Fruit fly (Drosophila melanogaster): ENCODE results near the gene Galphaf.

The Galphaf gene

DNA sequence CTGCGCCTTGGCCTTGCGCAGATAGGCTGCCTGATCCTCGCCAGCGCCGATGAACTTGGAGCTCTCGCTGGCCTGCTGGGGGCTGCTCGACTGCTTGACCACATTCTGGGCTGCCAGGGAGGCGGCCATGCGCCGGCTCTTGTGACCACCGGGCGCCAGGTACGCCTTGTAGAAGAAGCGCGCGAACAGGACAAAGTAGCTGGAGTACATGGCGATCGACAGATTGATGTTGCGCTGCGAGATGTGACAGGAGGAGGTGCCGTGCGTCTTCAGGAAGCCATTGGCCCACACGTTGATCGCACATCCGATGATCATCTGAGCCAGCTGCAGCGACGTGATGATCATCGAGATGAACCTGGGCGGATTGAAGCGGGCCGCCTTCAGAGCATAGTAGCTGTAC lies 17.7 kb downstream of the Galphaf start (continued):
- TF ChIP-seq cato (GFP tag; optimal IDR thresholded peaks at IDR 0.05; ENCODE audit: borderline replicate concordance) (no peak), CG11695 (GFP tag; IDR thresholded peaks at IDR 0.05) (no peak), ranshi (GFP tag; IDR thresholded peaks at IDR 0.05) (no peak), Xbp1 (GFP tag; optimal IDR thresholded peaks at IDR 0.05) (no peak), Vsx1 (GFP tag; optimal IDR thresholded peaks at IDR 0.05) (no peak), Ets65A (GFP tag) (peak; percentile 68), CG18476 (GFP tag; optimal IDR thresholded peaks at IDR 0.05) (no peak), CG17359 (tag; optimal IDR thresholded peaks at IDR 0.05) (no peak), pita (GFP tag; optimal IDR thresholded peaks at IDR 0.05) (no peak), CG16863 (GFP tag; optimal IDR thresholded peaks at IDR 0.05) (no peak)

dm6 chr3L:16647578-16648113 lies 20.1 kb downstream of the Galphaf start, which contains the start of gene Abl:
TSS of gene Abl (minus strand) at chr3L:16647882.
- TF ChIP-seq ken (GFP tag; IDR thresholded peaks at IDR 0.05) = peak; percentile 56; the same call in 2 of the 3 replicates
- TF ChIP-seq CG7786 (GFP tag; optimal IDR thresholded peaks at IDR 0.05) = peak; percentile 65
- no peak for TF ChIP-seq Doc2 (GFP tag; IDR thresholded peaks at IDR 0.05)
- TF ChIP-seq Ada2b (GFP tag; IDR thresholded peaks at IDR 0.05) = no peak
- TF ChIP-seq kah (GFP tag; optimal IDR thresholded peaks at IDR 0.05) = no peak
- TF ChIP-seq TFAM (GFP tag; optimal IDR thresholded peaks at IDR 0.05) = no peak
- TF ChIP-seq sug (tag; optimal IDR thresholded peaks at IDR 0.05) = peak; percentile 65
- TF ChIP-seq maf-S (GFP tag; optimal IDR thresholded peaks at IDR 0.05) = peak; percentile 77
- peak; percentile 13 for TF ChIP-seq org-1 (GFP tag; optimal IDR thresholded peaks at IDR 0.05)
- peak; percentile 83 for TF ChIP-seq CG12769 (tag; optimal IDR thresholded peaks at IDR 0.05)
- TF ChIP-seq CG17912 (GFP tag; optimal IDR thresholded peaks at IDR 0.05) = peak; percentile 58
- peak; percentile 91 for TF ChIP-seq Bgb (GFP tag; IDR thresholded peaks at IDR 0.05; ENCODE audit: partially characterized antibody)
- no peak for TF ChIP-seq GATAe (GFP tag; conservative IDR thresholded peaks at IDR 0.05)
- TF ChIP-seq CG14667 (GFP tag; IDR thresholded peaks at IDR 0.05) = no peak
- peak; percentile 40 for TF ChIP-seq Meics (GFP tag; optimal IDR thresholded peaks at IDR 0.05)
- peak; percentile 11 for TF ChIP-seq az2 (GFP tag; optimal IDR thresholded peaks at IDR 0.05)
- TF ChIP-seq CG15479 (GFP tag; optimal IDR thresholded peaks at IDR 0.05) = no peak
- no peak for TF ChIP-seq h (optimal IDR thresholded peaks at IDR 0.05)
- peak; percentile 34 for TF ChIP-seq CG34376 (GFP tag; optimal IDR thresholded peaks at IDR 0.05)
- TF ChIP-seq row (GFP tag; IDR thresholded peaks at IDR 0.05) = peak; percentile 56; the same call in 2 of the 3 replicates
- peak; percentile 58 for TF ChIP-seq emc (GFP tag; optimal IDR thresholded peaks at IDR 0.05)
- peak; percentile 25 for TF ChIP-seq CG10979 (tag; optimal IDR thresholded peaks at IDR 0.05)
- peak; percentile 73 for TF ChIP-seq Bteb2 (GFP tag; optimal IDR thresholded peaks at IDR 0.05)
- TF ChIP-seq Atf3 (GFP tag; optimal IDR thresholded peaks at IDR 0.05) = no peak
- peak; percentile 93 for TF ChIP-seq CG15514 (GFP tag; optimal IDR thresholded peaks at IDR 0.05)
- peak; percentile 44 for TF ChIP-seq bcd (GFP tag; optimal IDR thresholded peaks at IDR 0.05)
- peak; percentile 82 for TF ChIP-seq MBD-R2 (GFP tag; IDR thresholded peaks at IDR 0.05)
- TF ChIP-seq CG12219 (GFP tag; optimal IDR thresholded peaks at IDR 0.05) = no peak
- peak; percentile 50; the same call in 1 of the 2 replicates for TF ChIP-seq ssp (GFP tag; IDR thresholded peaks at IDR 0.05)
- peak; percentile 85 for TF ChIP-seq her (GFP tag; optimal IDR thresholded peaks at IDR 0.05)
- no peak for TF ChIP-seq Optix (GFP tag; IDR thresholded peaks at IDR 0.05)
- peak; percentile 89 for TF ChIP-seq CG42726 (GFP tag; IDR thresholded peaks at IDR 0.05; ENCODE audit: partially characterized antibody)
- peak; percentile 38 for TF ChIP-seq Six4 (GFP tag; optimal IDR thresholded peaks at IDR 0.05)
- peak; percentile 72 for TF ChIP-seq ems (GFP tag; optimal IDR thresholded peaks at IDR 0.05)
- peak; percentile 88 for TF ChIP-seq CG6791 (GFP tag; IDR thresholded peaks at IDR 0.05; ENCODE audit: partially characterized antibody)
- TF ChIP-seq pita (GFP tag; optimal IDR thresholded peaks at IDR 0.05) = peak; percentile 100
- TF ChIP-seq CG3163 (GFP tag; optimal IDR thresholded peaks at IDR 0.05) = peak; percentile 75
- peak; percentile 33 for TF ChIP-seq CG18476 (GFP tag; optimal IDR thresholded peaks at IDR 0.05)
- no peak for TF ChIP-seq Oaz (GFP tag; IDR thresholded peaks at IDR 0.05)
- no peak; the same call in 1 of the 2 replicates for TF ChIP-seq bowl (GFP tag; IDR thresholded peaks at IDR 0.05)
- TF ChIP-seq pros (GFP tag; optimal IDR thresholded peaks at IDR 0.05) = no peak
- peak; percentile 74 for TF ChIP-seq CoRest (tag; optimal IDR thresholded peaks at IDR 0.05)

All from whole organism, embryonic.